Worm (Caenorhabditis elegans): Measurements from ENCODE around the gene D2096.12.
"Not testable (repeated sequence)": the region's sequence is repeated elsewhere in the genome, so short reads cannot be mapped to it uniquely, and the experiment has no call there.

D2096.12 gene

DNA sequence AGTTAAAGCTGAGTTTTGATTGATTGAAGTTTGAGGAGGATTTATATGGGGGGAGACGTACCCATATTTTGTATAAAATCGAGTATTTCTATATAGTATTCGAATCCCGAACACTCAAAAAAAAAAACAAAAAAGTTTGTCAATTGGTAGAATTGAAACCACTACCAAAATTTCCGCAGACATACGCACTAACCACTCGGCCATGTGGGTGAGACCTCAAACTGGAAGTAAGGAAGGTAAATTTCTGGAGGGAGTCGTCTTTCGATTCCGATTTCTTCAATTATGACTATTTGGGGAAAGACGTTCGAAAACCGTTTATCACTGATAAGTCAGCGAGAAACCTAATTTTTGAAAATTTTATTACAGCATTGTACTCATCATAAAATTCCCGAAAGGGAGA is 49.3 kb downstream of the D2096.12 start (continued):
- TF ChIP-seq arid-1 (GFP tag; conservative IDR thresholded peaks at IDR 0.05) (peak; percentile 81), ZK337.2 (GFP tag; IDR thresholded peaks at IDR 0.05) (peak; percentile 78), lin-1 (GFP tag; IDR thresholded peaks at IDR 0.05) (peak; percentile 63), ceh-44 (GFP tag; IDR thresholded peaks at IDR 0.05) (peak; percentile 66; the same call in 1 of the 2 replicates), snpc-1.2 (GFP tag; IDR thresholded peaks at IDR 0.05) (peak; percentile 72; the same call in 1 of the 2 replicates), Y105C5A.15 (GFP tag; IDR thresholded peaks at IDR 0.05) (peak; percentile 78; the same call in 1 of the 2 replicates), egl-43 (GFP tag; IDR thresholded peaks at IDR 0.05) (peak; percentile 86), pha-4 (GFP tag; IDR thresholded peaks at IDR 0.05) (peak; percentile 80; the same call in 1 of the 2 replicates)
- TF ChIP-seq pha-4 (tag; optimal IDR thresholded peaks at IDR 0.05) = not testable (repeated sequence)

All from whole organism, L4 larva.